Worm (Caenorhabditis elegans): ENCODE data around the gene F52C12.2.

DNA sequence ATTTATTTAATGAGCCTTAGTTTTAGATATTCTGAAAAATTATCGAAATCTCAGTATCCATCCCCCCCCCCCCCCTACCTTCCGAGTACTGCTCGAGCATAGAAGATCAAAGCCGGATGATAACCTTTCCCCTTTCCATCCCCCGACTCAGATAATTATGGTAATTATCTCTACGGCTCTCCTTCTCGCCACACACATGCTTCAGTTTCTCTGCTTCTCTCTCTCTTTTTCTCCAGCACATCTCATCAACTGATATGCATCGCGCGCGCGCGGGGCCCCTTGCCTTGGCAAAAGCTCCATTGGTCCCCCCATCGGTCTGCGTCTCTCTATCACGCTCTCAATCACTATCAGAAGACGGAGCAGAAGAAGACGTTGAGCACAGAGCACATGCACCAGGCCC, 46.7 kb upstream of the F52C12.2 start:
- TF ChIP-seq him-1 (tag; optimal IDR thresholded peaks at IDR 0.05) = no peak
- no peak for TF ChIP-seq W03F9.2 (tag; optimal IDR thresholded peaks at IDR 0.05)
- no peak for TF ChIP-seq dao-5 (tag; optimal IDR thresholded peaks at IDR 0.05)

Data from whole organism, L4/young adult.